Fruit fly (Drosophila melanogaster) S2 (cell line): ENCODE data around the gene ATPsynGL.

ENCODE experiments used
- CG8478 ChIP-seq: fragments of >200 bp; optimal IDR thresholded peaks from 2 replicates; lab custom pipeline; 2018
- CTCF ChIP-seq, 2 experiments: fragments of >200 bp; optimal IDR thresholded peaks; 2 replicates each; lab custom pipeline; 2018

DNA sequence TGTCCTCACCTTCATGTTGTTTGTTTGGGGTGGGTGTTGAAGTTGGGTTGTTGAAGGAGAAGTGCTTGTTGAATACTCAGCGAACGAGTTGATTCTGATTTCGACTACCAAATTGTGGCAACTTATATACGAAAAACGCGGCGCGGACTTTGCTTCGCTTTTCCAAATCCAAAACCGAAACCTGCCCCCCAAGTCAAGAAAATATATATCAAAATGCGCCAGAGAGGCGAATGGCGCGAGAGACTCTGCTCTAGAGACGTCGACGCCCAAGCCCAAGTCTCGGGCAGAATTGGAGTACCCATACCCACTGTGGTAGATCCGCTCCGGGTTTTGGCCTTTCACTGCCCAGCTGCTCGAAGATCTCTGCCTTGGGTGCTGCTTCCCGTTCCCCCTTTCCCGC is 2.3 kb upstream of the ATPsynGL start, which contains the start of gene CG7214:
- no peak for TF ChIP-seq CTCF (optimal IDR thresholded peaks at IDR 0.05; lab: Kevin White, UChicago)
- no peak for TF ChIP-seq CG8478 (lab: Kevin White, UChicago)
